Worm (Caenorhabditis elegans) whole organism, mixed stage, embryonic: ENCODE data around the gene F52G3.7.

Source experiments
- blmp-1 ChIP-seq: fragments of 150-350 bp; optimal IDR thresholded peaks from 2 replicates; lab custom pipeline; 2014; ENCODE audit warnings: missing biosample characterization, missing genetic modification characterization
- elt-3 ChIP-seq: fragments of 150-350 bp; optimal IDR thresholded peaks from 2 replicates; lab custom pipeline; 2014; ENCODE audit warnings: missing biosample characterization, missing genetic modification characterization
- mab-5 ChIP-seq: fragments of 150-350 bp; optimal IDR thresholded peaks from 2 replicates; lab custom pipeline; 2014; ENCODE audit warnings: missing biosample characterization, missing genetic modification characterization
- mep-1 ChIP-seq: fragments of 150-350 bp; optimal IDR thresholded peaks from 2 replicates; lab custom pipeline; 2017; ENCODE audit warnings: missing biosample characterization, missing genetic modification reagents, missing genetic modification characterization, inconsistent platforms
- nhr-76 ChIP-seq: sonication (generic microtip); optimal IDR thresholded peaks from 2 replicates; lab custom pipeline; 2017; ENCODE audit warnings: missing biosample characterization, missing genetic modification characterization
- pha-4 ChIP-seq: fragments of 150-350 bp; optimal IDR thresholded peaks from 2 replicates; lab custom pipeline; 2018; ENCODE audit warnings: missing biosample characterization, missing genetic modification reagents, missing genetic modification characterization
- zip-8 ChIP-seq: fragments of 150-350 bp; optimal IDR thresholded peaks from 2 replicates; lab custom pipeline; 2014; ENCODE audit warnings: missing biosample characterization, missing genetic modification characterization

ce11 chrX:16930333-16930621 is 33.4 kb upstream of the F52G3.7 start:
- no peak for TF ChIP-seq nhr-76 (tag; lab: Kevin White, UChicago)
- no peak for TF ChIP-seq pha-4 (tag; lab: Kevin White, UChicago)
- TF ChIP-seq elt-3 (tag; lab: Kevin White, UChicago), result no peak
- no peak for TF ChIP-seq mep-1 (tag; lab: Kevin White, UChicago)
- TF ChIP-seq blmp-1 (tag; lab: Kevin White, UChicago), result no peak
- TF ChIP-seq mab-5, result no peak
- TF ChIP-seq zip-8, result no peak
